Fruit fly (Drosophila melanogaster): ENCODE measurements around the gene Cad87A.

Cad87A gene

dm6 chr3R:11850917-11851897 is 97.7 kb downstream of the Cad87A start (continued):
- no peak for TF ChIP-seq hkb (optimal IDR thresholded peaks at IDR 0.05)
- peak; percentile 44 for TF ChIP-seq hkb (GFP tag; IDR thresholded peaks at IDR 0.05)
- TF ChIP-seq pho (GFP tag; optimal IDR thresholded peaks at IDR 0.05) = no peak
- peak; percentile 94 for TF ChIP-seq phol (tag; optimal IDR thresholded peaks at IDR 0.05)
- TF ChIP-seq her (GFP tag; optimal IDR thresholded peaks at IDR 0.05) = peak; percentile 17
- no peak for TF ChIP-seq eyg (GFP tag; optimal IDR thresholded peaks at IDR 0.05)
- peak; percentile 60 for TF ChIP-seq ind (GFP tag; optimal IDR thresholded peaks at IDR 0.05)
- TF ChIP-seq maf-S (GFP tag; optimal IDR thresholded peaks at IDR 0.05) = peak; percentile 5
- TF ChIP-seq toy (GFP tag; IDR thresholded peaks at IDR 0.05) = no peak
- peak; percentile 54 for TF ChIP-seq kay (GFP tag; optimal IDR thresholded peaks at IDR 0.05)
- TF ChIP-seq kni (GFP tag; optimal IDR thresholded peaks at IDR 0.05) = peak; percentile 85
- TF ChIP-seq HmgD (GFP tag; optimal IDR thresholded peaks at IDR 0.05) = peak; percentile 7
- peak; percentile 52 for TF ChIP-seq kah (GFP tag; optimal IDR thresholded peaks at IDR 0.05)
- TF ChIP-seq ttk (GFP tag; IDR thresholded peaks at IDR 0.05) = peak; percentile 51; the same call in 1 of the 2 replicates
- TF ChIP-seq CG18262 (tag; optimal IDR thresholded peaks at IDR 0.05) = peak; percentile 97
- TF ChIP-seq Neu2 (GFP tag; optimal IDR thresholded peaks at IDR 0.05; ENCODE audit: borderline replicate concordance) = no peak
- peak; percentile 83 for TF ChIP-seq CG30403 (GFP tag; optimal IDR thresholded peaks at IDR 0.05)
- TF ChIP-seq Dek (tag; optimal IDR thresholded peaks at IDR 0.05) = peak; percentile 25
- peak; percentile 49 for TF ChIP-seq CTCF (GFP tag; optimal IDR thresholded peaks at IDR 0.05)
- TF ChIP-seq CG6791 (GFP tag; IDR thresholded peaks at IDR 0.05; ENCODE audit: partially characterized antibody) = no peak
- peak; percentile 77 for TF ChIP-seq CG5245 (GFP tag; optimal IDR thresholded peaks at IDR 0.05)
- TF ChIP-seq aop (GFP tag; IDR thresholded peaks at IDR 0.05) = no peak
- no peak for TF ChIP-seq H2.0 (GFP tag; IDR thresholded peaks at IDR 0.05)
- no peak for TF ChIP-seq Mrtf (GFP tag; IDR thresholded peaks at IDR 0.05)
- no peak for TF ChIP-seq CG2120 (GFP tag; optimal IDR thresholded peaks at IDR 0.05)
- TF ChIP-seq HLH4C (GFP tag; IDR thresholded peaks at IDR 0.05; ENCODE audit: partially characterized antibody) = no peak
- TF ChIP-seq sima (GFP tag; optimal IDR thresholded peaks at IDR 0.05) = peak; percentile 9
- no peak; the same call in 1 of the 2 replicates for TF ChIP-seq sim (GFP tag; IDR thresholded peaks at IDR 0.05)
- no peak for TF ChIP-seq tup (GFP tag; optimal IDR thresholded peaks at IDR 0.05)
- TF ChIP-seq CG16779 (GFP tag; IDR thresholded peaks at IDR 0.05) = no peak
- peak; percentile 76 for TF ChIP-seq salm (tag; optimal IDR thresholded peaks at IDR 0.05)
- peak in 1 of 3 experiments; percentile 95 for TF ChIP-seq lola (GFP tag; optimal IDR thresholded peaks at IDR 0.05)
- TF ChIP-seq CG10366 (GFP tag; IDR thresholded peaks at IDR 0.05) = peak; percentile 43; the same call in 1 of the 2 replicates
- TF ChIP-seq BtbVII (GFP tag; optimal IDR thresholded peaks at IDR 0.05) = no peak
- TF ChIP-seq rib (GFP tag; IDR thresholded peaks at IDR 0.05) = 0 out of 2 replicates have a peak, but pooled peaks have one; percentile 25
- TF ChIP-seq CG30020 (tag; optimal IDR thresholded peaks at IDR 0.05) = peak; percentile 63
- peak; percentile 66 for TF ChIP-seq CG8290 (GFP tag; optimal IDR thresholded peaks at IDR 0.05)
- TF ChIP-seq CG8290 (tag; optimal IDR thresholded peaks at IDR 0.05) = peak in 1 of 2 experiments; percentile 26
- peak; percentile 60; the same call in 1 of the 2 replicates for TF ChIP-seq Awh (GFP tag; IDR thresholded peaks at IDR 0.05)
- TF ChIP-seq Dll (GFP tag; IDR thresholded peaks at IDR 0.05; ENCODE audit: partially characterized antibody) = no peak
- TF ChIP-seq eve (GFP tag; optimal IDR thresholded peaks at IDR 0.05) = peak in 1 of 2 experiments; percentile 96
- no peak for TF ChIP-seq bowl (GFP tag; IDR thresholded peaks at IDR 0.05)
- no peak for TF ChIP-seq Tbp (GFP tag; optimal IDR thresholded peaks at IDR 0.05)
- TF ChIP-seq Aef1 (GFP tag; IDR thresholded peaks at IDR 0.05) = no peak; the same call in 2 of the 3 replicates
- TF ChIP-seq CG6765 (GFP tag; optimal IDR thresholded peaks at IDR 0.05) = no peak
- TF ChIP-seq z (GFP tag; IDR thresholded peaks at IDR 0.05) = no peak
- no peak for TF ChIP-seq CG3995 (GFP tag; optimal IDR thresholded peaks at IDR 0.05)
- TF ChIP-seq sna (GFP tag; IDR thresholded peaks at IDR 0.05; ENCODE audit: partially characterized antibody) = no peak
- no peak for TF ChIP-seq ash1 (GFP tag; optimal IDR thresholded peaks at IDR 0.05)
- peak; percentile 88 for TF ChIP-seq az2 (GFP tag; optimal IDR thresholded peaks at IDR 0.05)

Measured in whole organism, embryonic.